Fruit fly (Drosophila melanogaster): ENCODE measurements around the gene CG33271.

Gene CG33271

DNA sequence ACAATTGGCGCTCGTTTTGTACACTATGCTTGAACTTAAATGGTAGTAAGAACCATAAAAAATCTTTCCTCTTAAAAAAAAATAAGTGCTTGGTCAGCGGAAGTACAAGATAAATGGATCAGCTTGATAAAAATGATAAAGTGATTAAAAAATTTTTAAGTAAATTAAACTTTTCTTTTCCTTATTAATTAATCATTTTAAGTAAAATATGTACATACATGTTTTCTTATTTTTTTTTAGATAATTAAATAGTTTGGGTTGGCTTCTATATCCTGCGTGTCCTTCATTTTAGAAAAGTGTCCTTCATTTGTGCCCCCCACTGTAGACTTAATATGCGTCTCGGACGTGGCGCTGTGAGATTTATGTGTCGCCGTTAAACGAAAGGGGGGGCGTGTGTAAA is 20.7 kb downstream of the CG33271 start (continued):
- TF ChIP-seq CoRest (tag; optimal IDR thresholded peaks at IDR 0.05) (peak; percentile 37), unc-4 (GFP tag; IDR thresholded peaks at IDR 0.05; ENCODE audit: partially characterized antibody) (no peak), CG3281 (GFP tag; optimal IDR thresholded peaks at IDR 0.05) (peak; percentile 70), Fer3 (tag; optimal IDR thresholded peaks at IDR 0.05) (peak; percentile 30), pum (GFP tag; optimal IDR thresholded peaks at IDR 0.05) (no peak), Six4 (GFP tag; optimal IDR thresholded peaks at IDR 0.05) (no peak), odd (GFP tag; optimal IDR thresholded peaks at IDR 0.05) (no peak), Lhr (GFP tag; optimal IDR thresholded peaks at IDR 0.05) (no peak), Mes4 (GFP tag; optimal IDR thresholded peaks at IDR 0.05) (no peak), CG30403 (GFP tag; optimal IDR thresholded peaks at IDR 0.05) (peak; percentile 36), CG12391 (tag; optimal IDR thresholded peaks at IDR 0.05) (peak; percentile 21), CG12155 (GFP tag; optimal IDR thresholded peaks at IDR 0.05) (peak; percentile 23), sima (GFP tag; optimal IDR thresholded peaks at IDR 0.05) (no peak), zfh1 (GFP tag; IDR thresholded peaks at IDR 0.05) (no peak), CG8478 (optimal IDR thresholded peaks at IDR 0.05) (no peak), CG17568 (GFP tag; optimal IDR thresholded peaks at IDR 0.05) (no peak), CG17361 (GFP tag; IDR thresholded peaks at IDR 0.05) (peak; percentile 26; the same call in 1 of the 3 replicates), Dbx (GFP tag; IDR thresholded peaks at IDR 0.05) (peak; percentile 49; the same call in 1 of the 3 replicates), D19B (GFP tag; optimal IDR thresholded peaks at IDR 0.05) (peak; percentile 7), Atf6 (GFP tag; IDR thresholded peaks at IDR 0.05) (0 out of 2 replicates have a peak, but pooled peaks have one; percentile 33), CG18262 (tag; optimal IDR thresholded peaks at IDR 0.05) (no peak), gem (tag; optimal IDR thresholded peaks at IDR 0.05) (peak; percentile 67), CG8290 (GFP tag; optimal IDR thresholded peaks at IDR 0.05) (no peak), CG8290 (tag; optimal IDR thresholded peaks at IDR 0.05) (peak in 1 of 2 experiments; percentile 2), fd3F (GFP tag; optimal IDR thresholded peaks at IDR 0.05) (peak; percentile 31), Rfx (GFP tag; IDR thresholded peaks at IDR 0.05) (peak; percentile 38; the same call in 1 of the 2 replicates), cwo (GFP tag; optimal IDR thresholded peaks at IDR 0.05) (peak; percentile 27), Oli (tag; optimal IDR thresholded peaks at IDR 0.05) (peak; percentile 27), CG10209 (GFP tag; optimal IDR thresholded peaks at IDR 0.05) (peak; percentile 26), Vsx1 (GFP tag; optimal IDR thresholded peaks at IDR 0.05) (peak; percentile 22), CG3847 (GFP tag; IDR thresholded peaks at IDR 0.05) (0 out of 2 replicates have a peak, but pooled peaks have one; percentile 13), al (GFP tag; IDR thresholded peaks at IDR 0.05) (0 out of 2 replicates have a peak, but pooled peaks have one; percentile 3), scrt (GFP tag; optimal IDR thresholded peaks at IDR 0.05) (peak; percentile 7), mam (GFP tag; optimal IDR thresholded peaks at IDR 0.05) (peak; percentile 36), caup (GFP tag; optimal IDR thresholded peaks at IDR 0.05; ENCODE audit: severe bottlenecking) (peak; percentile 41), dpn (GFP tag; optimal IDR thresholded peaks at IDR 0.05) (peak in 1 of 2 experiments; percentile 24), CG7839 (tag; optimal IDR thresholded peaks at IDR 0.05) (peak; percentile 57), CG17612 (GFP tag; IDR thresholded peaks at IDR 0.05) (no peak), ro (GFP tag; IDR thresholded peaks at IDR 0.05) (no peak), Xbp1 (GFP tag; optimal IDR thresholded peaks at IDR 0.05) (peak; percentile 0), CG32772 (GFP tag; IDR thresholded peaks at IDR 0.05) (no peak), CG9817 (tag; optimal IDR thresholded peaks at IDR 0.05) (peak; percentile 31), CG1647 (GFP tag; optimal IDR thresholded peaks at IDR 0.05) (no peak), Meics (GFP tag; optimal IDR thresholded peaks at IDR 0.05) (peak; percentile 66), Sox102F (GFP tag; optimal IDR thresholded peaks at IDR 0.05) (peak; percentile 30), CG6175 (GFP tag; IDR thresholded peaks at IDR 0.05) (peak; percentile 17; the same call in 1 of the 3 replicates), Ets65A (GFP tag) (peak; percentile 12), Dek (tag; optimal IDR thresholded peaks at IDR 0.05) (peak; percentile 51), lbe (GFP tag; optimal IDR thresholded peaks at IDR 0.05) (no peak), PHDP (tag; optimal IDR thresholded peaks at IDR 0.05) (peak; percentile 52), dimm (GFP tag; IDR thresholded peaks at IDR 0.05) (no peak)

All from whole organism, embryonic.